Worm (Caenorhabditis elegans): ENCODE measurements around the gene F42A6.5.
A peak's percentile ranks its signal among the peaks of the same experiment; 100 is the strongest.

F42A6.5 gene

DNA sequence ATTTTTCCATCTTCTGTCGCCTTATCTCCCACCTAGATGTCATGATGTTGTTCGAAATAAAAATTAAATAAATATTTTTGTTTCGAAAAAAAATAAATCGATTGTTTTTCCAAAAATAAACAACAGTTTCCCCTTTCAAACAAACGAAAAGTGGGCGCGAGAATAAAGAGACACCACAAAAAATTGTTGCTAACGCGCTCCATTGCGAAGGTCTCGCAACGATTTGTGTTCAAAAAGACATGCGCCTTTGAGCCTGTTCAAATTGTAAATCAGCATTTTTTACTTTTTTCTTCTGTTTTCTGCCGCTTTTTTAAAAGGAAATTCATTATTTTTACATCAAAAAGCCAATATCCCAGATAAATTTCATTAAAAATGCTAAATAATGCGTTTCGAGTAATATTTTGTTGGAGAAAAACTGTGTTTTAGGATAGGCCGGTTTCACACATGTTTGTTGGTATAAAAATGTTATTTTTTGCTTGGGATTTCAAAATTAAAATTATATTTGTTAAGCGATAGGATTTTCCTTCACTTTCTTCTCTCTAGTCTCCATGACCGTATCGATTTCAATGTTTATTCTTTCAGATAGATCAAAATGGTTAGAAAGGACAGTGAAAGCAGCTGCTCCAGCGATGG, 37.0 kb downstream of the F42A6.5 start, which contains the start of gene W08E12.7 (continued):
- TF ChIP-seq pbrm-1 (GFP tag; IDR thresholded peaks at IDR 0.05) (peak; percentile 91), attf-3 (GFP tag; conservative IDR thresholded peaks at IDR 0.05) (peak; percentile 74), T07F8.4 (tag; optimal IDR thresholded peaks at IDR 0.05) (peak; percentile 20), ztf-26 (tag; optimal IDR thresholded peaks at IDR 0.05) (peak; percentile 2), hlh-12 (tag; optimal IDR thresholded peaks at IDR 0.05) (no peak), attf-5 (GFP tag; optimal IDR thresholded peaks at IDR 0.05) (peak; percentile 99), Y79H2A.3 (GFP tag; conservative IDR thresholded peaks at IDR 0.05) (peak; percentile 57; the same call in 1 of the 2 replicates), atf-7 (tag; optimal IDR thresholded peaks at IDR 0.05) (peak; percentile 14), ceh-91 (GFP tag; IDR thresholded peaks at IDR 0.05) (peak; percentile 95), hmg-20 (GFP tag; IDR thresholded peaks at IDR 0.05) (0 out of 2 replicates have a peak, but pooled peaks have one; percentile 10), snpc-1.1 (tag; optimal IDR thresholded peaks at IDR 0.05; ENCODE audit: insufficient read depth) (peak; percentile 72), ztf-28 (GFP tag; IDR thresholded peaks at IDR 0.05) (peak; percentile 85), C17E4.6 (GFP tag; IDR thresholded peaks at IDR 0.05) (0 out of 2 replicates have a peak, but pooled peaks have one; percentile 22), lin-26 (GFP tag; IDR thresholded peaks at IDR 0.05) (peak; percentile 44; the same call in 1 of the 2 replicates), F52B5.7 (tag; optimal IDR thresholded peaks at IDR 0.05) (no peak), cebp-1 (GFP tag; IDR thresholded peaks at IDR 0.05) (peak; percentile 28; the same call in 1 of the 2 replicates), cebp-1 (tag; optimal IDR thresholded peaks at IDR 0.05) (peak; percentile 85), mel-28 (tag; optimal IDR thresholded peaks at IDR 0.05; ENCODE audit: borderline replicate concordance) (no peak), ceh-58 (GFP tag; IDR thresholded peaks at IDR 0.05) (no peak), lsl-1 (GFP tag; optimal IDR thresholded peaks at IDR 0.05) (peak; percentile 92), xnd-1 (tag; optimal IDR thresholded peaks at IDR 0.05) (peak; percentile 61), D2030.7 (GFP tag; IDR thresholded peaks at IDR 0.05) (peak; percentile 94), mcd-1 (GFP tag; IDR thresholded peaks at IDR 0.05) (peak; percentile 98), lsy-27 (tag; optimal IDR thresholded peaks at IDR 0.05; ENCODE audit: borderline replicate concordance, insufficient read depth) (no peak), tlf-1 (GFP tag; optimal IDR thresholded peaks at IDR 0.05) (peak; percentile 92), dpl-1 (GFP tag; optimal IDR thresholded peaks at IDR 0.05) (peak; percentile 93), sptf-2 (GFP tag; optimal IDR thresholded peaks at IDR 0.05) (peak; percentile 61), F23B12.7 (tag; optimal IDR thresholded peaks at IDR 0.05; ENCODE audit: insufficient read depth) (peak; percentile 95), snpc-3.4 (tag; optimal IDR thresholded peaks at IDR 0.05) (peak; percentile 91), mxl-1 (tag; optimal IDR thresholded peaks at IDR 0.05) (no peak), lag-1 (GFP tag; IDR thresholded peaks at IDR 0.05) (no peak), F33H1.4 (GFP tag; IDR thresholded peaks at IDR 0.05) (peak; percentile 99), nhr-179 (tag; optimal IDR thresholded peaks at IDR 0.05) (no peak), Y53F4B.3 (GFP tag; IDR thresholded peaks at IDR 0.05) (peak; percentile 67), rcor-1 (GFP tag; IDR thresholded peaks at IDR 0.05) (peak; percentile 89), somi-1 (GFP tag; optimal IDR thresholded peaks at IDR 0.05) (peak; percentile 12), mes-4 (tag; optimal IDR thresholded peaks at IDR 0.05) (no peak), Y56A3A.18 (GFP tag; IDR thresholded peaks at IDR 0.05) (no peak), attf-6 (GFP tag; IDR thresholded peaks at IDR 0.05) (0 out of 2 replicates have a peak, but pooled peaks have one; percentile 38), T26A5.8 (tag; optimal IDR thresholded peaks at IDR 0.05) (no peak), lir-1 (GFP tag; conservative IDR thresholded peaks at IDR 0.05) (peak; percentile 89), sea-2 (GFP tag; IDR thresholded peaks at IDR 0.05) (no peak), B0261.1 (tag; optimal IDR thresholded peaks at IDR 0.05) (peak; percentile 18), hmg-1.2 (GFP tag; IDR thresholded peaks at IDR 0.05) (peak; percentile 86), hrde-1 (tag; optimal IDR thresholded peaks at IDR 0.05; ENCODE audit: borderline replicate concordance) (peak; percentile 32), nhr-120 (GFP tag; IDR thresholded peaks at IDR 0.05) (no peak), F39B2.1 (GFP tag; IDR thresholded peaks at IDR 0.05) (no peak)

All from whole organism, young adult.